Worm (Caenorhabditis elegans) whole organism, young adult: ENCODE results near the gene F56D3.1.
A peak's percentile ranks its signal among the peaks of the same experiment; 100 is the strongest.
"Not testable (repeated sequence)": the region's sequence is repeated elsewhere in the genome, so short reads cannot be mapped to it uniquely, and the experiment has no call there.

Source experiments
- F22D6.2 ChIP-seq: sonication (generic microtip); optimal IDR thresholded peaks from 2 replicates; lab custom pipeline; 2016; ENCODE audit warnings: mild to moderate bottlenecking, missing genetic modification characterization, missing compliant biosample characterization
- F55B11.4 ChIP-seq: sonication (generic microtip); optimal IDR thresholded peaks from 2 replicates; lab custom pipeline; 2016; ENCODE audit warnings: missing compliant biosample characterization, missing genetic modification characterization, borderline replicate concordance; ENCODE audit not compliant: insufficient read depth
- F57A8.1 ChIP-seq: fragments of 200-800 bp; sonication (Bioruptor generic); optimal IDR thresholded peaks from 2 replicates; lab custom pipeline; 2018; ENCODE audit warnings: mild to moderate bottlenecking, missing genetic modification characterization, moderate library complexity, missing compliant biosample characterization
- F57C9.4 ChIP-seq: sonication (generic microtip); optimal IDR thresholded peaks from 2 replicates; lab custom pipeline; 2017; ENCODE audit warnings: mild to moderate bottlenecking, missing genetic modification characterization, missing compliant biosample characterization
- K12H6.12 ChIP-seq: fragments of 200-800 bp; sonication (Bioruptor generic); optimal IDR thresholded peaks from 2 replicates; lab custom pipeline; 2018; ENCODE audit warnings: mild to moderate bottlenecking, missing genetic modification characterization, missing compliant biosample characterization
- Y56A3A.18 ChIP-seq: fragments of 200-800 bp; sonication (Bioruptor generic); IDR thresholded peaks from 2 replicates; pipeline ENCODE4 v1.3.6; 2022; ENCODE audit warnings: missing genetic modification reagents, missing genetic modification characterization, missing compliant biosample characterization
- athp-1 ChIP-seq: sonication (generic microtip); optimal IDR thresholded peaks from 2 replicates; lab custom pipeline; 2017; ENCODE audit warnings: mild to moderate bottlenecking, missing genetic modification characterization, missing compliant biosample characterization
- attf-5 ChIP-seq: fragments of 200-800 bp; sonication (Bioruptor generic); optimal IDR thresholded peaks from 2 replicates; lab custom pipeline; 2018; ENCODE audit warnings: mild to moderate bottlenecking, missing genetic modification characterization, missing compliant biosample characterization
- chd-7 ChIP-seq: sonication (generic microtip); optimal IDR thresholded peaks from 2 replicates; lab custom pipeline; 2016; ENCODE audit warnings: mild to moderate bottlenecking, missing genetic modification characterization, moderate library complexity, missing compliant biosample characterization
- dox-1 ChIP-seq: fragments of 200-800 bp; sonication (Bioruptor generic); IDR thresholded peaks from 2 replicates; pipeline ENCODE4 v1.3.6; 2022; ENCODE audit warnings: missing genetic modification reagents, missing genetic modification characterization, missing compliant biosample characterization
- egrh-3 ChIP-seq: fragments of 200-800 bp; sonication (Bioruptor generic); IDR thresholded peaks from 2 replicates; pipeline ENCODE4 v1.3.6; 2022; ENCODE audit warnings: missing genetic modification reagents, missing genetic modification characterization, missing compliant biosample characterization
- ekl-4 ChIP-seq: fragments of 200-800 bp; sonication (Bioruptor generic); IDR thresholded peaks from 2 replicates; pipeline ENCODE4 v1.3.6; 2022; ENCODE audit warnings: missing genetic modification reagents, missing genetic modification characterization, missing compliant biosample characterization
- him-1 ChIP-seq: sonication (generic microtip); optimal IDR thresholded peaks from 2 replicates; lab custom pipeline; 2016; ENCODE audit warnings: missing genotype, missing genetic modification reagents, missing genetic modification characterization, missing compliant biosample characterization
- hlh-12 ChIP-seq: sonication (generic microtip); optimal IDR thresholded peaks from 2 replicates; lab custom pipeline; 2016; ENCODE audit warnings: missing genetic modification characterization, missing compliant biosample characterization
- let-526 ChIP-seq: fragments of 200-800 bp; sonication (Bioruptor generic); IDR thresholded peaks from 2 replicates; pipeline ENCODE4 v1.3.6; 2022; ENCODE audit warnings: missing genetic modification reagents, missing genetic modification characterization, missing compliant biosample characterization
- lin-54 ChIP-seq: fragments of 200-800 bp; sonication (Bioruptor generic); optimal IDR thresholded peaks from 2 replicates; lab custom pipeline; 2018; ENCODE audit warnings: mild to moderate bottlenecking, missing genetic modification characterization, missing compliant biosample characterization
- madf-3 ChIP-seq: fragments of 200-800 bp; sonication (Bioruptor generic); IDR thresholded peaks from 2 replicates; pipeline ENCODE4 v1.3.6; 2022; ENCODE audit warnings: missing genetic modification reagents, missing genetic modification characterization, missing compliant biosample characterization
- madf-8 ChIP-seq: fragments of 200-800 bp; sonication (Bioruptor generic); conservative IDR thresholded peaks from 2 replicates; pipeline ENCODE4 v1.3.6; 2022; ENCODE audit warnings: missing genetic modification reagents, missing genetic modification characterization, missing compliant biosample characterization
- mcd-1 ChIP-seq: fragments of 200-800 bp; sonication (Bioruptor generic); IDR thresholded peaks from 2 replicates; pipeline ENCODE4 v1.3.6; 2022; ENCODE audit warnings: missing genetic modification reagents, missing genetic modification characterization, missing compliant biosample characterization
- mxl-1 ChIP-seq: sonication (generic microtip); optimal IDR thresholded peaks from 2 replicates; lab custom pipeline; 2016; ENCODE audit warnings: missing genetic modification characterization, missing compliant biosample characterization
- nhr-179 ChIP-seq: sonication (generic microtip); optimal IDR thresholded peaks from 2 replicates; lab custom pipeline; 2016; ENCODE audit warnings: mild to moderate bottlenecking, missing genetic modification characterization, missing compliant biosample characterization
- nhr-27 ChIP-seq: fragments of 200-800 bp; sonication (Bioruptor generic); optimal IDR thresholded peaks from 2 replicates; lab custom pipeline; 2018; ENCODE audit warnings: mild to moderate bottlenecking, missing genetic modification characterization, moderate library complexity, missing compliant biosample characterization
- pbrm-1 ChIP-seq: fragments of 200-800 bp; sonication (Bioruptor generic); IDR thresholded peaks from 2 replicates; pipeline ENCODE4 v1.3.6; 2022; ENCODE audit warnings: missing genetic modification reagents, missing genetic modification characterization, missing compliant biosample characterization
- snpc-1.3 ChIP-seq: sonication (generic microtip); optimal IDR thresholded peaks from 2 replicates; lab custom pipeline; 2017; ENCODE audit warnings: missing genetic modification characterization, mild to moderate bottlenecking, missing compliant biosample characterization, antibody characterized with exemption, moderate library complexity, missing genotype, missing genetic modification reagents; ENCODE audit not compliant: insufficient read depth
- tlf-1 ChIP-seq: fragments of 200-800 bp; sonication (Bioruptor generic); optimal IDR thresholded peaks from 2 replicates; lab custom pipeline; 2018; ENCODE audit warnings: mild to moderate bottlenecking, missing genetic modification characterization, missing compliant biosample characterization
- unc-62 ChIP-seq: fragments of 150-350 bp; optimal IDR thresholded peaks from 2 replicates; lab custom pipeline; 2014; ENCODE audit warnings: missing biosample characterization, missing genetic modification reagents, missing genetic modification characterization
- zfh-2 ChIP-seq: fragments of 200-800 bp; sonication (Bioruptor generic); conservative IDR thresholded peaks from 2 replicates; pipeline ENCODE4 v1.3.6; 2022; ENCODE audit warnings: missing genetic modification reagents, missing genetic modification characterization, missing compliant biosample characterization
- ztf-18 ChIP-seq: sonication (generic microtip); optimal IDR thresholded peaks from 2 replicates; lab custom pipeline; 2016; ENCODE audit warnings: missing genotype, mild to moderate bottlenecking, missing genetic modification characterization, missing compliant biosample characterization

F56D3.1 gene

DNA sequence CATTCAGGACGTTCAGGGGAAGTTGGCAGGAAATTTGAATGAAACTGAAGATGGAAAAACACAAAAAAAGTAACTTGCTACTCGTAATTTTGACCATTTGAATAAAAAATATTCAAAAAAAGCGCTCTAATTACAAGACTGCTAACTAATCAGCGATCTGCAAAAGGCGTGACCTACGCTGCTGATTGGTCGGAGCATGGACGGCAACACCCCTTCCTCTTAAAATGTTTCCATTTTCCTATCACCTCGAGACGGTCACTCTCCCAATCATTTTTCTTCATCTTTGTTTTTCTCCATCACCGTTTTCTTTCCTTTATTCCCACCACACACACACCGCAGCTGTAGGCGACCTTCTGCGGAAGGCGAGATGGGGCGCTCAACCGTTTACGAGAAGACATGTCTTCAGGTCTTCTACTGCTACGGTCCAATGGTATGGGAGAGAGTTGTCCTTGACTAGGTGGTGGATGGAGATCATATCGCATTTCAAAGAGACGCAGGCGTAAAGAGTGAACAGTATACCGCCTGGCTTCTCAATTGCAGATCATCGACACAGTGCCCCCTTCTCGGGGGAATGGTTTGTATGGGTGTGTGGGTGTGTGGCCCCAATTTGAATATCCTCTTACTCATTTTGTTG, 5.5 kb downstream of the F56D3.1 start:
- no peak for TF ChIP-seq nhr-27 (tag; lab: Kevin White, UChicago)
- no peak for TF ChIP-seq mxl-1
- no peak for TF ChIP-seq unc-62 (GFP tag; lab: Kevin White, UChicago)
- TF ChIP-seq snpc-1.3 (tag; lab: Kevin White, UChicago), result no peak
- TF ChIP-seq nhr-179 (tag; lab: Kevin White, UChicago), result no peak
- TF ChIP-seq let-526 (GFP tag; lab: Robert Waterston, UW), result no peak
- TF ChIP-seq attf-5 (GFP tag; lab: Kevin White, UChicago), result no peak
- no peak for TF ChIP-seq F57A8.1 (GFP tag; lab: Kevin White, UChicago)
- TF ChIP-seq F22D6.2 (tag; lab: Kevin White, UChicago), result no peak
- TF ChIP-seq chd-7 (tag; lab: Kevin White, UChicago), result no peak
- TF ChIP-seq mcd-1 (GFP tag; lab: Robert Waterston, UW), result no peak

DNA sequence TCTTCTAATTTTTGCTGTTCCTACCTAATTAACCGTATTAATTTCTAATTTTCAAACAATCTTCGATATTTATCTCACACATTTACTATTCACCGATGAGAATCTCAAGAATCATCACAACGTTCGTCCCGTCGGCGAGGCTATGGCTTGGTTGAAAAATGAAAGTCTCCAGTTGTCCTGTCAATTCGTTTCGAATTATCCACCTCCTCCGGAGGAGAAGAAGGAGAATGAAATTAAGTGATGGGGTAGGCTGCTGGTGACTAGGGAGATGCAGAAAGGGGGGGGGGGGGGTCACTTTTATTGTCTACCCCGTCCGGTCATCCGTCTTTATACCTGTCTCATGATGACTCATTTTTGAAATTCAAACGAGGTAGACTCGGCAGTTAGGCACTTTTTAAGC, 6.7 kb downstream of the F56D3.1 start:
- TF ChIP-seq Y56A3A.18, result no peak

DNA sequence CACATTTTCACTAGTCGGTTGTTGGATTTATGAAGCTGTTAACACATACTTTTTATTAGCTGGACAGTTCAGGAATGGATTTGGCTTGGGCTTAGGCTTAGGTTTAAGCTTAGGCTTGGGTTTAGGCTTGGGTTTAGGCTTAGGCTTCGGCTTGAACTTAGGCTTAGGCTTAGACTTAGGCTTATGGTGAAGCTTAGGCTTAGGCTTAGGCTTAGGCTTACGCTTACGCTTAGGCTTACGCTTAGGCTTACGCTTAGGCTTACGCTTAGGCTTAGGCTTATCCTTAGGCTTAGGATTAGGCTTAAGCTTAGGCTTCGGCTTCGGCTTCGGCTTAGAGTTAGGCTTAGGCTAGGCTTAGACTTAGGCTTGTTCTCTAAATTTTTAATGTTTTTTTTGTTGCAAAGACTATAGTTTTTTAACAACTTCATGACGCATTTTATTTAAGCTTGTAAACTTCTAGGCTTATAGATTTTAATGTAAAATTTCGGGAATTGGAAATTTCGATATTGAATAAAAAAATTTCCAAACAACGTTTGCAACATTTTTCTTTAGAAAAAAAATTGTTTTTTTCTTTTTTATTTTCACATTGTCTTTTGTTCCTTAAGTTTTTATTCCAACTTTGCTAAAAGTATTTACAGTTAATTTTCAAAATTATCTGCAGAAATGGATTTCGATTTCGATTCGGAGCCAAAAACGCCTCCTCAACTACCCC, 9.1 kb downstream of the F56D3.1 start, which contains the start of gene R03H10.2:
TSS of gene R03H10.2 (plus strand) at position 662 of the 712 bp plus-strand sequence.
- TF ChIP-seq F57C9.4 (tag; lab: Kevin White, UChicago) (no peak), ztf-18 (no peak), hlh-12 (tag; lab: Kevin White, UChicago) (no peak), lin-54 (no peak)

DNA sequence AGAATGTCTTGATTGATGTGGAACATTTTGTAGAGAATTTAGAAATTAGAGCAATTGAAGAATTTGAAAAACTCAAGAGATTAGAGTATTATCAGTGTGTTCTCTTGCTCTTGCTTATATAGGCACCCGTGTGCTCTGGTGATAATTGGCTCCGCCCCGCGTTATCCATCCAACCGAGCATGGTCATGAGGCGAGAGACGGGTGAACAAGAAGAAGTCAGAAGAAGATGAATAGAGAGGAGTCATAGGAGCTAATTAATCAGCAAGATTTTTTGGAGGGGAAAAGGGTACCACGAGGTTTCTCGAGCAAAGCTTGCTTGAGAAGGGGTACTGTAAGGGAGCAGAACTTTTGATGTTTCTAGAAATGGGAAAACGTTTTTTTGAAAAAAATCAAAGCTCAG, 11.7 kb downstream of the F56D3.1 start:
- no peak for TF ChIP-seq K12H6.12 (tag; lab: Kevin White, UChicago)
- no peak for TF ChIP-seq tlf-1 (GFP tag; lab: Kevin White, UChicago)
- no peak for TF ChIP-seq pbrm-1 (GFP tag; lab: Robert Waterston, UW)

DNA sequence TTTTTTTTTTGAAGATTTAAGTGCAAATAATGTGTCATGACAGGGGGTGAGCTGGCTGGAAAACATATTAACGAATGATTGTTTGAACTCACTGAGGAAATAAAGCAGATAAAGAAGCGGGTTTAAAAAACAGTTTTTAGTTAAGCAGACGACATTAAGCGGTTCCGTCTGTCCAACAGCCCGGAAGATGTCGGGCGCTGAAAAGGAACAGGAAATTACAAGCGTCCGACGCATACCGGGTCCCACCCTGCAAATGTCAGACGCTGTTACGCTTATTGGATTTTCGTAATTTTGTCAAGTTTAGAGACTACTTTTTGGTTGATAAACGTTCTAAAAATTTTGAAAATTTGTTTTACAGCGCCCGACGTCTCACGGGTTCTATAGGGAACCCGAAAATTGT, 13.4 kb downstream of the F56D3.1 start:
- TF ChIP-seq him-1 (tag; lab: Kevin White, UChicago) (no peak), egrh-3 (no peak), K12H6.12 (tag; lab: Kevin White, UChicago) (no peak)

DNA sequence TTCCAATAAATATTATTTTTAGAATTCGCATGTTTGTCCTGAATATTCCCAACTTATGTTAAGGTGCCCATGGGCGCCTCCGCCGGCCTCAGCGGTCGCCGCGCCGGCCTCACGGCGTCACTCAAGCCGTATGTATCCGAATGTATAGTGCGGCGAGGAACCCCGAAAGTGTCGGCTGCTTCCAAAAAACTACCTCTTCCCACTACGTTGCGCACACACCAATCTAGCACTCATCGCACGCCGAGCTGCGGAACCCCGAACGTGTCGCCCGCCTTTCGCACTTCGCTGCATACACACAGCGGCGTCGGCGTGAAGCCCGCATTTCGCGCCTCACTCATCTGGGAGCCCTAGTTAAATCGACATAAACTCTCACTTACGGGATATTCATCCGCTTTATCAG, 21.7 kb downstream of the F56D3.1 start:
- TF ChIP-seq F55B11.4, result no peak
- TF ChIP-seq unc-62 (GFP tag; lab: Kevin White, UChicago), result no peak
- 0 out of 2 replicates have a peak, but pooled peaks have one; percentile 23 for TF ChIP-seq ekl-4 (GFP tag; lab: Robert Waterston, UW)
- no peak for TF ChIP-seq madf-8 (GFP tag; lab: Robert Waterston, UW)
- peak; percentile 83 for TF ChIP-seq zfh-2 (GFP tag; lab: Robert Waterston, UW)
- TF ChIP-seq dox-1 (GFP tag; lab: Robert Waterston, UW), result 0 out of 2 replicates have a peak, but pooled peaks have one; percentile 31

DNA sequence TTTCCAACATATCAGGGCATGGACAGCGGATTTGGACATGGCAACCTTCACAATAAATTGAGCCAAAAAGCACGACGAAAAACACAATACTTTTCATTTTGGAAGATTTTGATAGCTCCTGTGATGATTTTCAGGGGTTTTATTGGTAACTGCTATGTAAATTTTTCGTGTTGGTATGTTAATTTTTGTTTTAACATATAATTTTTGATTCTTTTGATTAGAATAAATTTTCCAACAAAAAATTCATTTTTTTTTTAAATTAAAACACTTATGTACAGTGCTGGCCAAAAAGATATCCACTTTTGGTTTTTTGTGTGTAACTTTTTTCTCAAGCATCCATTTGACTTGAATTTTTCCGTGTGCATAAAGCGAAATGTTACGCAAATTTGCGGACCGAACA, 22.3 kb downstream of the F56D3.1 start, which contains the start of gene R03H10.4:
TSS of gene R03H10.4 (minus strand) at position 101 of the 400 bp plus-strand sequence.
- not testable (repeated sequence) for TF ChIP-seq F57A8.1 (GFP tag; lab: Kevin White, UChicago); athp-1 (tag; lab: Kevin White, UChicago); madf-3 (GFP tag; lab: Robert Waterston, UW)
- TF ChIP-seq, all 124 proteins: peak for 0; not testable (repeated sequence) for 124
